Fruit fly (Drosophila melanogaster) whole organism, embryonic: ENCODE measurements around the gene CG7945.

Source experiments
- B-H2 ChIP-seq: fragments of 200-800 bp; sonication (Bioruptor generic); optimal IDR thresholded peaks from 2 replicates; lab custom pipeline; 2018; ENCODE audit warnings: missing biosample characterization, mild to moderate bottlenecking, missing genetic modification characterization
- BEAF-32 ChIP-seq: fragments of 200-800 bp; sonication (Bioruptor generic); optimal IDR thresholded peaks from 3 replicates; lab custom pipeline; 2017; ENCODE audit warnings: missing biosample characterization, missing genetic modification characterization, mild to moderate bottlenecking, moderate library complexity, missing genetic modification reagents
- Bgb ChIP-seq: fragments of 200-800 bp; sonication (Bioruptor generic); IDR thresholded peaks from 2 replicates; pipeline ENCODE4 v1.3.6; 2022; ENCODE audit warnings: missing biosample characterization, missing genetic modification characterization; ENCODE audit not compliant: partially characterized antibody
- BtbVII ChIP-seq: fragments of 200-800 bp; sonication (Bioruptor generic); optimal IDR thresholded peaks from 3 replicates; lab custom pipeline; 2017; ENCODE audit warnings: missing biosample characterization, mild to moderate bottlenecking, missing genetic modification characterization
- CG12391 ChIP-seq: fragments of 200-800 bp; sonication (Bioruptor generic); optimal IDR thresholded peaks from 3 replicates; lab custom pipeline; 2018; ENCODE audit warnings: missing biosample characterization, mild to moderate bottlenecking, missing genetic modification characterization, moderate library complexity
- CG12659 ChIP-seq: fragments of 200-800 bp; sonication (Bioruptor generic); optimal IDR thresholded peaks from 3 replicates; lab custom pipeline; 2017; ENCODE audit warnings: mild to moderate bottlenecking, missing biosample characterization, missing genetic modification reagents, missing genetic modification characterization
- CG13296 ChIP-seq: fragments of 200-800 bp; sonication (Bioruptor generic); optimal IDR thresholded peaks from 3 replicates; lab custom pipeline; 2018; ENCODE audit warnings: missing biosample characterization, mild to moderate bottlenecking, missing genetic modification characterization
- CG1602 ChIP-seq: fragments of 200-800 bp; sonication (Bioruptor generic); optimal IDR thresholded peaks from 3 replicates; lab custom pipeline; 2016; ENCODE audit warnings: missing biosample characterization, missing genetic modification characterization
- CG1792 ChIP-seq: fragments of 200-800 bp; sonication (Bioruptor generic); optimal IDR thresholded peaks from 2 replicates; lab custom pipeline; 2016; ENCODE audit warnings: missing biosample characterization, missing genetic modification characterization
- CG2678 ChIP-seq: fragments of 200-800 bp; sonication (Bioruptor generic); optimal IDR thresholded peaks from 3 replicates; lab custom pipeline; 2019; ENCODE audit warnings: missing biosample characterization, mild to moderate bottlenecking, missing genetic modification characterization, moderate library complexity
- CG30403 ChIP-seq: fragments of 200-800 bp; sonication (Bioruptor generic); optimal IDR thresholded peaks from 3 replicates; lab custom pipeline; 2016; ENCODE audit warnings: missing biosample characterization, missing genetic modification characterization
- CG31224 ChIP-seq: fragments of 200-800 bp; sonication (Bioruptor generic); IDR thresholded peaks from 2 replicates; pipeline ENCODE4 v1.3.6; 2022; ENCODE audit warnings: missing biosample characterization, missing genetic modification characterization
- CG33213 ChIP-seq: fragments of 200-800 bp; sonication (Bioruptor generic); optimal IDR thresholded peaks from 3 replicates; lab custom pipeline; 2016; ENCODE audit warnings: missing biosample characterization, missing genetic modification characterization
- CG33557 ChIP-seq: fragments of 200-800 bp; sonication (Bioruptor generic); optimal IDR thresholded peaks from 2 replicates; lab custom pipeline; 2019; ENCODE audit warnings: missing biosample characterization, mild to moderate bottlenecking, missing genetic modification characterization, moderate library complexity
- CG4282 ChIP-seq: fragments of 200-800 bp; sonication (Bioruptor generic); optimal IDR thresholded peaks from 2 replicates; lab custom pipeline; 2016; ENCODE audit warnings: missing biosample characterization, missing genetic modification characterization
- CG4360 ChIP-seq: fragments of 200-800 bp; sonication (Bioruptor generic); IDR thresholded peaks from 2 replicates; pipeline ENCODE4 v1.3.6; 2022; ENCODE audit warnings: missing biosample characterization, missing genetic modification characterization
- CG4424 ChIP-seq: fragments of 200-800 bp; sonication (Bioruptor generic); optimal IDR thresholded peaks from 3 replicates; lab custom pipeline; 2016; ENCODE audit warnings: missing biosample characterization, missing genetic modification characterization
- CG4730 ChIP-seq: fragments of 200-800 bp; sonication (Bioruptor generic); IDR thresholded peaks from 2 replicates; pipeline ENCODE4 v1.3.6; 2022; ENCODE audit warnings: missing biosample characterization, missing genetic modification characterization
- CG6654 ChIP-seq: fragments of 200-800 bp; sonication (Bioruptor generic); optimal IDR thresholded peaks from 2 replicates; lab custom pipeline; 2017; ENCODE audit warnings: missing biosample characterization, mild to moderate bottlenecking, missing genetic modification characterization
- CG7987 ChIP-seq: fragments of 200-800 bp; sonication (Bioruptor generic); optimal IDR thresholded peaks from 2 replicates; lab custom pipeline; 2018; ENCODE audit warnings: missing biosample characterization, mild to moderate bottlenecking, missing genetic modification characterization, moderate library complexity
- CoRest ChIP-seq: fragments of 200-800 bp; sonication (Bioruptor generic); optimal IDR thresholded peaks from 3 replicates; lab custom pipeline; 2018; ENCODE audit warnings: missing biosample characterization, mild to moderate bottlenecking, missing genetic modification characterization, moderate library complexity
- Ets65A ChIP-seq: fragments of 200-800 bp; sonication (Bioruptor generic); peaks from one replicate; lab custom pipeline; 2016; ENCODE audit warnings: missing biosample characterization, missing genetic modification characterization
- HHEX ChIP-seq: fragments of 200-800 bp; sonication (Bioruptor generic); optimal IDR thresholded peaks from 3 replicates; lab custom pipeline; 2017; ENCODE audit warnings: missing biosample characterization, mild to moderate bottlenecking, missing genetic modification characterization, missing genetic modification reagents
- HLH54F ChIP-seq: fragments of 200-800 bp; sonication (Bioruptor generic); optimal IDR thresholded peaks from 3 replicates; lab custom pipeline; 2016; ENCODE audit warnings: missing biosample characterization, missing genetic modification characterization
- Hand ChIP-seq: fragments of 200-800 bp; sonication (Bioruptor generic); optimal IDR thresholded peaks from 2 replicates; lab custom pipeline; 2017; ENCODE audit warnings: mild to moderate bottlenecking, missing biosample characterization, missing genetic modification reagents, missing genetic modification characterization
- MESR4 ChIP-seq: fragments of 200-800 bp; sonication (Bioruptor generic); optimal IDR thresholded peaks from 2 replicates; lab custom pipeline; 2018; ENCODE audit warnings: missing biosample characterization, mild to moderate bottlenecking, missing genetic modification characterization, moderate library complexity
- Med ChIP-seq: fragments of 200-800 bp; sonication (Bioruptor generic); peaks from one replicate; lab custom pipeline; 2016; ENCODE audit warnings: missing biosample characterization, missing genetic modification characterization, mild to moderate bottlenecking, inconsistent platforms, moderate library complexity
- Rx ChIP-seq: fragments of 200-800 bp; sonication (Bioruptor generic); IDR thresholded peaks from 2 replicates; pipeline ENCODE4 v1.3.6; 2022; ENCODE audit warnings: missing biosample characterization, missing genetic modification characterization
- ara ChIP-seq: fragments of 200-800 bp; sonication (Bioruptor generic); IDR thresholded peaks from 2 replicates; pipeline ENCODE4 v1.3.6; 2022; ENCODE audit warnings: missing biosample characterization, missing genetic modification characterization
- ato ChIP-seq: fragments of 200-800 bp; sonication (Bioruptor generic); IDR thresholded peaks from 2 replicates; pipeline ENCODE4 v1.3.6; 2022; ENCODE audit warnings: missing biosample characterization, missing genetic modification characterization; ENCODE audit not compliant: partially characterized antibody
- cato ChIP-seq: fragments of 200-800 bp; sonication (Bioruptor generic); optimal IDR thresholded peaks from 2 replicates; lab custom pipeline; 2016; ENCODE audit warnings: missing biosample characterization, missing genetic modification characterization, borderline replicate concordance
- chinmo ChIP-seq: fragments of 200-800 bp; sonication (Bioruptor generic); IDR thresholded peaks from 4 replicates; pipeline ENCODE4 v1.3.6; 2022; ENCODE audit warnings: missing biosample characterization, missing genetic modification characterization; ENCODE audit not compliant: partially characterized antibody
- crp ChIP-seq, 2 experiments: fragments of 200-800 bp; sonication (Bioruptor generic); optimal IDR thresholded peaks; 2 replicates in 1 of 2; 3 replicates in 1 of 2; lab custom pipeline; 2017; ENCODE audit warnings: missing biosample characterization in 2 of 2, missing genetic modification characterization in 2 of 2, mild to moderate bottlenecking in 1 of 2, moderate library complexity in 1 of 2
- gsb-n ChIP-seq: fragments of 200-800 bp; sonication (Bioruptor generic); optimal IDR thresholded peaks from 3 replicates; lab custom pipeline; 2018; ENCODE audit warnings: missing biosample characterization, mild to moderate bottlenecking, missing genetic modification characterization
- her ChIP-seq: fragments of 200-800 bp; sonication (Bioruptor generic); optimal IDR thresholded peaks from 2 replicates; lab custom pipeline; 2016; ENCODE audit warnings: missing biosample characterization, missing genetic modification characterization
- insv ChIP-seq, 2 experiments: fragments of 200-800 bp; sonication (Bioruptor generic); optimal IDR thresholded peaks; 3 replicates each; lab custom pipeline; 2016 to 2018; ENCODE audit warnings: missing biosample characterization in 2 of 2, missing genetic modification characterization in 2 of 2
- jing ChIP-seq: fragments of 200-800 bp; sonication (Bioruptor generic); optimal IDR thresholded peaks from 2 replicates; lab custom pipeline; 2018; ENCODE audit warnings: missing biosample characterization, mild to moderate bottlenecking, missing genetic modification characterization
- kay ChIP-seq: fragments of 200-800 bp; sonication (Bioruptor generic); optimal IDR thresholded peaks from 2 replicates; lab custom pipeline; 2016; ENCODE audit warnings: missing biosample characterization, missing genetic modification characterization
- lilli ChIP-seq: fragments of 200-800 bp; sonication (Bioruptor generic); optimal IDR thresholded peaks from 3 replicates; lab custom pipeline; 2016; ENCODE audit warnings: missing biosample characterization, missing genetic modification characterization
- mirr ChIP-seq: fragments of 200-800 bp; sonication (Bioruptor generic); optimal IDR thresholded peaks from 3 replicates; lab custom pipeline; 2018; ENCODE audit warnings: missing biosample characterization, mild to moderate bottlenecking, missing genetic modification characterization
- nom ChIP-seq: fragments of 200-800 bp; sonication (Bioruptor generic); optimal IDR thresholded peaks from 2 replicates; lab custom pipeline; 2017; ENCODE audit warnings: missing biosample characterization, missing genetic modification characterization, mild to moderate bottlenecking, moderate library complexity, missing genetic modification reagents
- odd ChIP-seq: fragments of 200-800 bp; sonication (Bioruptor generic); optimal IDR thresholded peaks from 2 replicates; lab custom pipeline; 2017; ENCODE audit warnings: missing biosample characterization, mild to moderate bottlenecking, missing genetic modification characterization
- sob ChIP-seq: fragments of 200-800 bp; sonication (Bioruptor generic); IDR thresholded peaks from 2 replicates; pipeline ENCODE4 v1.3.6; 2022; ENCODE audit warnings: missing biosample characterization, missing genetic modification characterization
- sr ChIP-seq: fragments of 200-800 bp; sonication (Bioruptor generic); IDR thresholded peaks from 3 replicates; pipeline ENCODE4 v1.3.6; 2022; ENCODE audit warnings: missing biosample characterization, missing genetic modification characterization
- stwl ChIP-seq: fragments of 200-800 bp; sonication (Bioruptor generic); optimal IDR thresholded peaks from 3 replicates; lab custom pipeline; 2018; ENCODE audit warnings: missing biosample characterization, mild to moderate bottlenecking, missing genetic modification characterization, moderate library complexity
- tin ChIP-seq: fragments of 200-800 bp; sonication (Bioruptor generic); optimal IDR thresholded peaks from 3 replicates; lab custom pipeline; 2016; ENCODE audit warnings: missing biosample characterization, missing genetic modification characterization
- tup ChIP-seq: fragments of 200-800 bp; sonication (Bioruptor generic); optimal IDR thresholded peaks from 2 replicates; lab custom pipeline; 2016; ENCODE audit warnings: missing biosample characterization, mild to moderate bottlenecking, missing genetic modification characterization, moderate library complexity
- zf30C ChIP-seq: fragments of 200-800 bp; sonication (Bioruptor generic); optimal IDR thresholded peaks from 3 replicates; lab custom pipeline; 2018; ENCODE audit warnings: missing biosample characterization, mild to moderate bottlenecking, missing genetic modification characterization
- zfh2 ChIP-seq: fragments of 200-800 bp; sonication (Bioruptor generic); optimal IDR thresholded peaks from 2 replicates; lab custom pipeline; 2016; ENCODE audit warnings: missing biosample characterization, missing genetic modification characterization

CG7945 gene

DNA sequence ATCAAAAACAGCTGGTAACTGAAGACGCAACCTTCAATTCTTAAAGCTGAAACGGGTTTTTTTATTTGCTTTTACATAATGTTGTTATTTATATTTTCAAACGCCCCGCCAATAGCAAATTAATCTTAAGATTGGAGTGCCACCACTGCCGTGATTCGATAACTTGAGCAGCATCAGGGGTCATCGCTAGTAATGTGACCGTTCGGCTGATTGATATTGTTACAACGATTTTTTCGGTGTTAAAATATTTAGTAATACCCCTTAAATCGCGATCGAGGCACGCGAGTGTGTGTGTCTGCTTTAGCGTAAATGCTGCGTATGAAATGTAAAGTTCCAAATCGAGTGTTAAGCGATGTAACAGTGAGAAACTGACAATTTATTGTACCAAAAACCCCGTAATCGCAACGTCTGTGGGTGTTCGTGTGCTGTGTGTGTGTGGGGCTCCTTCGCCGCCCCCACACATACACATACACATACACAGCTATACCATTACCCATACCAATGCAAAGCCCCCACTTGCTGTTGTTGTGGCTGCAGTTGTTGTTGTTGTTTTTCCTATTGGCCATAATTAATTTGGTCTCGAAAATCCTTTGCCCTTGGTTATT is 42.0 kb upstream of the CG7945 start, which contains the start of gene dop (continued):
- TF ChIP-seq CG31224 (GFP tag; lab: Robert Waterston, UW) (no peak), odd (no peak), stwl (tag; lab: Kevin White, UChicago) (peak; percentile 53), her (GFP tag; lab: Kevin White, UChicago) (peak; percentile 35), CG4360 (GFP tag; lab: Robert Waterston, UW) (peak; percentile 94), CG12659 (GFP tag; lab: Kevin White, UChicago) (peak; percentile 34), tin (GFP tag; lab: Kevin White, UChicago) (no peak), Rx (GFP tag; lab: Robert Waterston, UW) (no peak), CG33213 (peak; percentile 34), Ets65A (GFP tag; lab: Kevin White, UChicago) (peak; percentile 92), jing (GFP tag; lab: Kevin White, UChicago) (no peak), lilli (GFP tag; lab: Kevin White, UChicago) (peak; percentile 71), sob (GFP tag; lab: Robert Waterston, UW) (no peak), CG13296 (GFP tag; lab: Kevin White, UChicago) (no peak), CG30403 (GFP tag; lab: Kevin White, UChicago) (peak; percentile 23), BEAF-32 (GFP tag; lab: Kevin White, UChicago) (peak; percentile 82), CG12391 (peak; percentile 45), CG7987 (GFP tag; lab: Kevin White, UChicago) (no peak), BtbVII (GFP tag; lab: Kevin White, UChicago) (no peak), CoRest (tag; lab: Kevin White, UChicago) (peak; percentile 33), CG1602 (GFP tag; lab: Kevin White, UChicago) (no peak), tup (no peak), nom (GFP tag; lab: Kevin White, UChicago) (no peak), Med (GFP tag; lab: Kevin White, UChicago) (peak; percentile 89), CG6654 (GFP tag; lab: Kevin White, UChicago) (no peak), insv (GFP tag; optimal IDR thresholded peaks at IDR 0.05; lab: Kevin White, UChicago) (no peak), ara (GFP tag; lab: Robert Waterston, UW) (no peak), cato (GFP tag; lab: Kevin White, UChicago) (no peak), CG4730 (GFP tag; lab: Robert Waterston, UW) (no peak), HHEX (GFP tag; lab: Kevin White, UChicago) (no peak), HLH54F (GFP tag; lab: Kevin White, UChicago) (peak; percentile 31), MESR4 (GFP tag; lab: Kevin White, UChicago) (peak; percentile 84), CG33557 (no peak), CG4282 (GFP tag; lab: Kevin White, UChicago) (no peak), CG4424 (no peak), chinmo (0 out of 4 replicates have a peak, but pooled peaks have one; percentile 25), Hand (GFP tag; lab: Kevin White, UChicago) (no peak), crp (GFP tag; optimal IDR thresholded peaks at IDR 0.05; lab: Kevin White, UChicago) (no peak), Bgb (GFP tag; lab: Robert Waterston, UW) (peak; percentile 64; the same call in 1 of the 2 replicates), CG1792 (GFP tag; lab: Kevin White, UChicago) (no peak), mirr (GFP tag; lab: Kevin White, UChicago) (no peak), CG2678 (tag; lab: Kevin White, UChicago) (no peak), ato (GFP tag; lab: Robert Waterston, UW) (peak; percentile 55; the same call in 1 of the 2 replicates), gsb-n (no peak), B-H2 (GFP tag; lab: Kevin White, UChicago) (peak; percentile 58), sr (GFP tag; lab: Robert Waterston, UW) (peak; percentile 78; the same call in 2 of the 3 replicates), kay (GFP tag; lab: Kevin White, UChicago) (no peak), zfh2 (GFP tag; lab: Kevin White, UChicago) (peak; percentile 44), zf30C (GFP tag; lab: Kevin White, UChicago) (no peak)
